Worm (Caenorhabditis elegans) whole organism, young adult: ENCODE results near the gene Y40B10A.5.
A peak's percentile ranks its signal among the peaks of the same experiment; 100 is the strongest.

Experiments
- B0019.2 ChIP-seq: fragments of 200-800 bp; sonication (Bioruptor generic); conservative IDR thresholded peaks from 2 replicates; pipeline ENCODE4 v1.3.6; 2022; ENCODE audit warnings: missing genetic modification reagents, missing genetic modification characterization, missing compliant biosample characterization
- B0035.1 ChIP-seq: sonication (generic microtip); optimal IDR thresholded peaks from 2 replicates; lab custom pipeline; 2016; ENCODE audit warnings: missing genetic modification characterization, mild to moderate bottlenecking, missing compliant biosample characterization, missing genotype, missing genetic modification reagents
- B0261.1 ChIP-seq: sonication (generic microtip); optimal IDR thresholded peaks from 2 replicates; lab custom pipeline; 2016; ENCODE audit warnings: mild to moderate bottlenecking, missing genetic modification characterization, moderate library complexity, missing compliant biosample characterization
- B0336.3 ChIP-seq: fragments of 200-800 bp; sonication (Bioruptor generic); IDR thresholded peaks from 2 replicates; pipeline ENCODE4 v1.3.6; 2022; ENCODE audit warnings: missing genetic modification characterization, missing compliant biosample characterization
- C06A6.2 ChIP-seq: fragments of 200-800 bp; sonication (Bioruptor generic); conservative IDR thresholded peaks from 2 replicates; pipeline ENCODE4 v1.3.6; 2022; ENCODE audit warnings: missing genetic modification characterization, missing compliant biosample characterization
- C17E4.6 ChIP-seq: fragments of 200-800 bp; sonication (Bioruptor generic); IDR thresholded peaks from 2 replicates; pipeline ENCODE4 v1.3.6; 2022; ENCODE audit warnings: missing genetic modification reagents, missing genetic modification characterization, missing compliant biosample characterization
- D2030.7 ChIP-seq: fragments of 200-800 bp; sonication (Bioruptor generic); IDR thresholded peaks from 2 replicates; pipeline ENCODE4 v1.3.6; 2022; ENCODE audit warnings: missing genetic modification reagents, missing genetic modification characterization, missing compliant biosample characterization
- F22D6.2 ChIP-seq: sonication (generic microtip); optimal IDR thresholded peaks from 2 replicates; lab custom pipeline; 2016; ENCODE audit warnings: mild to moderate bottlenecking, missing genetic modification characterization, missing compliant biosample characterization
- F37B4.10 ChIP-seq: fragments of 200-800 bp; sonication (Bioruptor generic); IDR thresholded peaks from 2 replicates; pipeline ENCODE4 v1.3.6; 2022; ENCODE audit warnings: missing genetic modification characterization, missing compliant biosample characterization
- F39B2.1 ChIP-seq: fragments of 200-800 bp; sonication (Bioruptor generic); IDR thresholded peaks from 2 replicates; pipeline ENCODE4 v1.3.6; 2022; ENCODE audit warnings: missing genetic modification reagents, missing genetic modification characterization, missing compliant biosample characterization
- F55B11.4 ChIP-seq: sonication (generic microtip); optimal IDR thresholded peaks from 2 replicates; lab custom pipeline; 2016; ENCODE audit warnings: missing compliant biosample characterization, missing genetic modification characterization, borderline replicate concordance; ENCODE audit not compliant: insufficient read depth
- F57A8.1 ChIP-seq: fragments of 200-800 bp; sonication (Bioruptor generic); optimal IDR thresholded peaks from 2 replicates; lab custom pipeline; 2018; ENCODE audit warnings: mild to moderate bottlenecking, missing genetic modification characterization, moderate library complexity, missing compliant biosample characterization
- T07F8.4 ChIP-seq: sonication (generic microtip); optimal IDR thresholded peaks from 2 replicates; lab custom pipeline; 2016; ENCODE audit warnings: mild to moderate bottlenecking, missing genetic modification characterization, moderate library complexity, missing compliant biosample characterization
- Y53G8AR.9 ChIP-seq: fragments of 200-800 bp; sonication (Bioruptor generic); conservative IDR thresholded peaks from 2 replicates; pipeline ENCODE4 v1.3.6; 2022; ENCODE audit warnings: missing genetic modification reagents, missing genetic modification characterization, missing compliant biosample characterization
- Y95B8A.8 ChIP-seq: fragments of 200-800 bp; sonication (Bioruptor generic); IDR thresholded peaks from 2 replicates; pipeline ENCODE4 v1.3.6; 2022; ENCODE audit warnings: missing genetic modification reagents, missing genetic modification characterization, missing compliant biosample characterization
- ceh-58 ChIP-seq: fragments of 200-800 bp; sonication (Bioruptor generic); IDR thresholded peaks from 2 replicates; pipeline ENCODE4 v1.3.6; 2022; ENCODE audit warnings: missing genetic modification characterization, missing compliant biosample characterization
- dpff-1 ChIP-seq: sonication (generic microtip); optimal IDR thresholded peaks from 2 replicates; lab custom pipeline; 2017; ENCODE audit warnings: mild to moderate bottlenecking, missing genetic modification characterization, missing compliant biosample characterization
- egl-18 ChIP-seq: fragments of 200-800 bp; sonication (Bioruptor generic); IDR thresholded peaks from 2 replicates; pipeline ENCODE4 v1.3.6; 2022; ENCODE audit warnings: missing genetic modification reagents, missing genetic modification characterization, missing compliant biosample characterization
- egrh-3 ChIP-seq: fragments of 200-800 bp; sonication (Bioruptor generic); IDR thresholded peaks from 2 replicates; pipeline ENCODE4 v1.3.6; 2022; ENCODE audit warnings: missing genetic modification reagents, missing genetic modification characterization, missing compliant biosample characterization
- ets-4 ChIP-seq: fragments of 200-800 bp; sonication (Bioruptor generic); optimal IDR thresholded peaks from 2 replicates; lab custom pipeline; 2018; ENCODE audit warnings: mild to moderate bottlenecking, missing genetic modification characterization, missing compliant biosample characterization
- fkh-3 ChIP-seq: sonication (generic microtip); optimal IDR thresholded peaks from 2 replicates; lab custom pipeline; 2016; ENCODE audit warnings: mild to moderate bottlenecking, missing genetic modification characterization, missing compliant biosample characterization
- hlh-12 ChIP-seq: sonication (generic microtip); optimal IDR thresholded peaks from 2 replicates; lab custom pipeline; 2016; ENCODE audit warnings: missing genetic modification characterization, missing compliant biosample characterization
- hmg-1.2 ChIP-seq: fragments of 200-800 bp; sonication (Bioruptor generic); IDR thresholded peaks from 2 replicates; pipeline ENCODE4 v1.3.6; 2022; ENCODE audit warnings: missing genetic modification reagents, missing genetic modification characterization, missing compliant biosample characterization
- hmg-20 ChIP-seq: fragments of 200-800 bp; sonication (Bioruptor generic); IDR thresholded peaks from 2 replicates; pipeline ENCODE4 v1.3.6; 2022; ENCODE audit warnings: missing genetic modification reagents, missing genetic modification characterization, missing compliant biosample characterization
- lin-26 ChIP-seq: fragments of 200-800 bp; sonication (Bioruptor generic); IDR thresholded peaks from 2 replicates; pipeline ENCODE4 v1.3.6; 2022; ENCODE audit warnings: missing genetic modification reagents, missing genetic modification characterization, missing compliant biosample characterization
- lin-54 ChIP-seq: fragments of 200-800 bp; sonication (Bioruptor generic); optimal IDR thresholded peaks from 2 replicates; lab custom pipeline; 2018; ENCODE audit warnings: mild to moderate bottlenecking, missing genetic modification characterization, missing compliant biosample characterization
- lsy-27 ChIP-seq: sonication (generic microtip); optimal IDR thresholded peaks from 2 replicates; lab custom pipeline; 2017; ENCODE audit warnings: missing genetic modification characterization, mild to moderate bottlenecking, missing compliant biosample characterization, antibody characterized with exemption, missing genotype, borderline replicate concordance; ENCODE audit not compliant: insufficient read depth
- madf-10 ChIP-seq: sonication (generic microtip); optimal IDR thresholded peaks from 2 replicates; lab custom pipeline; 2016; ENCODE audit warnings: mild to moderate bottlenecking, missing genetic modification characterization, missing compliant biosample characterization
- mes-4 ChIP-seq: sonication (generic microtip); optimal IDR thresholded peaks from 2 replicates; lab custom pipeline; 2016; ENCODE audit warnings: missing genotype, missing genetic modification characterization, missing compliant biosample characterization
- mxl-1 ChIP-seq: sonication (generic microtip); optimal IDR thresholded peaks from 2 replicates; lab custom pipeline; 2016; ENCODE audit warnings: missing genetic modification characterization, missing compliant biosample characterization
- nfya-2 ChIP-seq: fragments of 200-800 bp; sonication (Bioruptor generic); IDR thresholded peaks from 2 replicates; pipeline ENCODE4 v1.3.6; 2022; ENCODE audit warnings: missing genetic modification reagents, missing genetic modification characterization, missing compliant biosample characterization
- nhr-80 ChIP-seq: sonication (generic microtip); optimal IDR thresholded peaks from 2 replicates; lab custom pipeline; 2016; ENCODE audit warnings: missing genetic modification characterization, missing compliant biosample characterization
- sdz-38 ChIP-seq: sonication (generic microtip); optimal IDR thresholded peaks from 2 replicates; lab custom pipeline; 2016; ENCODE audit warnings: missing genotype, missing genetic modification characterization, missing compliant biosample characterization
- sea-2 ChIP-seq: fragments of 200-800 bp; sonication (Bioruptor generic); IDR thresholded peaks from 2 replicates; pipeline ENCODE4 v1.3.6; 2022; ENCODE audit warnings: missing genetic modification characterization, missing compliant biosample characterization
- snpc-1.1 ChIP-seq: sonication (generic microtip); optimal IDR thresholded peaks from 2 replicates; lab custom pipeline; 2017; ENCODE audit warnings: missing genetic modification characterization, mild to moderate bottlenecking, missing compliant biosample characterization, antibody characterized with exemption, moderate library complexity, missing genotype, missing genetic modification reagents; ENCODE audit not compliant: insufficient read depth
- snpc-3.4 ChIP-seq: sonication (generic microtip); optimal IDR thresholded peaks from 2 replicates; lab custom pipeline; 2017; ENCODE audit warnings: missing genetic modification characterization, mild to moderate bottlenecking, missing compliant biosample characterization, antibody characterized with exemption, moderate library complexity, missing genotype, missing genetic modification reagents
- snpc-4 ChIP-seq, 5 experiments: fragments of 150-350 bp in 1 of 5; sonication (generic microtip) in 4 of 5; optimal IDR thresholded peaks; 2 replicates each; lab custom pipeline; 2014 to 2018; ENCODE audit warnings: missing genetic modification characterization in 5 of 5, missing biosample characterization in 3 of 5, antibody characterized with exemption in 2 of 5, mild to moderate bottlenecking in 2 of 5, missing compliant biosample characterization in 2 of 5, missing genotype in 2 of 5, moderate library complexity in 2 of 5, missing genetic modification reagents in 1 of 5
- somi-1 ChIP-seq: fragments of 200-800 bp; sonication (Bioruptor generic); optimal IDR thresholded peaks from 2 replicates; lab custom pipeline; 2018; ENCODE audit warnings: mild to moderate bottlenecking, missing genetic modification characterization, missing compliant biosample characterization
- xnd-1 ChIP-seq: sonication (generic microtip); optimal IDR thresholded peaks from 2 replicates; lab custom pipeline; 2016; ENCODE audit warnings: missing genotype, missing genetic modification reagents, missing genetic modification characterization, missing compliant biosample characterization
- ztf-18 ChIP-seq: sonication (generic microtip); optimal IDR thresholded peaks from 2 replicates; lab custom pipeline; 2016; ENCODE audit warnings: missing genotype, mild to moderate bottlenecking, missing genetic modification characterization, missing compliant biosample characterization

Gene Y40B10A.5

DNA sequence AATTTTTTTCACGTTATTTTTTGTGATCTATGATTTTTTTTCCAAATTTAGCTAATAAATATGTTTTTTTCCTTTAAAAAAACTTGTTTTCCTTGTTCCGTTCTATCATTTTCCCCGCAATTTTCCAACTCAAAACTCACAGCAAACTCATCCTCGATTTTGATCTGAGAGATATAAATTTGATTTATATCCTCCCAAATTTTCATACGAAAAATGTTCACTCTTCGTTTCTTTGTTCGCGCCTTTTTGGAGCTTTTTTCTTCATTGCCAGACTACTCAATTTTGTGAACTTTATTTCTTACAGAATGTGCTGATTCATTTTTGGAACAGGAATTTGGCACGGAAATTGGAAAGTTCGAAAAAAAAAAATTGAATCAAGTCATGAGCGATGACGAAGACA, 27.2 kb downstream of the Y40B10A.5 start, which contains the start of gene F59A7.14:
F59A7.14 (plus strand) TSS at position 301 of the 400 bp plus-strand sequence.
- no peak for TF ChIP-seq ets-4 (GFP tag; lab: Kevin White, UChicago)
- no peak for TF ChIP-seq nhr-80 (tag; lab: Kevin White, UChicago)
- TF ChIP-seq nfya-2 (GFP tag; lab: Robert Waterston, UW) = no peak

DNA sequence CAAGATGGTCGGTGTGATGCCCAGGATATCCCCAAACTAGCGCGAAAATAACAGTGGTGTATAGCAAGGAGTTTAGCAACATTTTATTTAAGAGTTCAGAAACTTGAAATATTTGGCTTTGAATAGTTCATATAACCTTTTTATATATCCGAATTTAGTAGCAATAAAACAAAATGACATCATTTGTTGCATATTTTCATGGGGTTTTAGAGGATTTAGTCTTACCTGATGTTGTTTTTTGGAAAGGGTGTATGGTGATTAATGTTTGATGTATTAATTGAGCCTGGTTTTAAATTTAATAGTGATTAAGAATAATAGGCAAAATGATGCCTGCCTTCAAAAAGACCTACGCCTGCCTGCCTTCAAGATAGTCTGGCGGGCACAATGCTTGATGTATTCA, 29.4 kb downstream of the Y40B10A.5 start, which contains the start of gene F59A7.2:
F59A7.2 (minus strand) TSS at position 101 of the 400 bp plus-strand sequence.
- TF ChIP-seq nfya-2 (GFP tag; lab: Robert Waterston, UW) (no peak), T07F8.4 (tag; lab: Kevin White, UChicago) (no peak), F55B11.4 (tag; lab: Kevin White, UChicago) (no peak), D2030.7 (no peak), snpc-3.4 (tag; lab: Kevin White, UChicago) (no peak), hlh-12 (tag; lab: Kevin White, UChicago) (no peak), mes-4 (no peak)

DNA sequence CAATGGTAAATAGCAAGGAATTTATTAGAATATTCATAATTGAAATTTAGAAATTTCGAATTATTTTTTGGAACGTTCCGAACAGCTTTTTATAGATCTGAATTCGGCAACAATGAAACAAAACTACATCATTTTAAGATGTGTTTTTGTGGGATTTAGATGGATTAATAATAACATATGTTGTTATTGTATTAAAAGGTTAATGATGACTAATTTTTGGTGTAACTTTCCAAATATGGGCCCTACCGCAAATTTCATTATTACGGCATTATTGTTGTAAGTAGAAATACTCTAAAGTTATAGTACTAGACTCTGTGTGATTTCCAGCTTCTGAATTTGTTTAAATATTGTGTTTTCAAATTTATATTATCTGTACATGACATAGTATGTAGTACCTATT, 32.0 kb downstream of the Y40B10A.5 start, which contains the start of gene F59A7.11:
F59A7.11 (minus strand) TSS at position 101 of the 400 bp plus-strand sequence.
- TF ChIP-seq F22D6.2 (tag; lab: Kevin White, UChicago) (no peak), lin-26 (GFP tag; lab: Robert Waterston, UW) (no peak)

DNA sequence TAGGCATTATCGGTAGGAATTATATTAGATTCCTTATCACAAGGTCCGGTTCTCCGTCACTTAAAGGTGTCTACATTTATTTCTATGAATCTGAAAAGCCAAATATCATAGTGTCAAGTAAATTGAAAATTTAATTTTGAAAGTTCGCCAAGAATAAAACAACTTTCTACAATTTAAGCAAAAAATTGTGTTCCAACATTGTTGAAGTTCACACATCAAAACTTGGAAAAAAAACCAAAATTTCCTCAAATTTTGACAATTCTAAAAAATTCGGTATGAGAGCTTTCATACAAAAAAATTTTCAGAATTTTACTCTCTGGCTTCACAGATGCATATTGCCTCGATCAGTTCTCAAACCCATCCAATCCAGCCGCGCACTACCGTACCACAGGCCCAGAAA, 34.1 kb downstream of the Y40B10A.5 start, which contains the start of gene F59A7.7:
F59A7.7 (plus strand) TSS at position 301 of the 400 bp plus-strand sequence.
- TF ChIP-seq Y53G8AR.9 (GFP tag; lab: Robert Waterston, UW) (no peak), xnd-1 (tag; lab: Kevin White, UChicago) (no peak), F57A8.1 (GFP tag; lab: Kevin White, UChicago) (no peak), hmg-1.2 (GFP tag; lab: Robert Waterston, UW) (no peak), egrh-3 (GFP tag; lab: Robert Waterston, UW) (no peak), B0336.3 (GFP tag; lab: Robert Waterston, UW) (no peak), F37B4.10 (GFP tag; lab: Robert Waterston, UW) (no peak), ceh-58 (0 out of 2 replicates have a peak, but pooled peaks have one; percentile 23)

DNA sequence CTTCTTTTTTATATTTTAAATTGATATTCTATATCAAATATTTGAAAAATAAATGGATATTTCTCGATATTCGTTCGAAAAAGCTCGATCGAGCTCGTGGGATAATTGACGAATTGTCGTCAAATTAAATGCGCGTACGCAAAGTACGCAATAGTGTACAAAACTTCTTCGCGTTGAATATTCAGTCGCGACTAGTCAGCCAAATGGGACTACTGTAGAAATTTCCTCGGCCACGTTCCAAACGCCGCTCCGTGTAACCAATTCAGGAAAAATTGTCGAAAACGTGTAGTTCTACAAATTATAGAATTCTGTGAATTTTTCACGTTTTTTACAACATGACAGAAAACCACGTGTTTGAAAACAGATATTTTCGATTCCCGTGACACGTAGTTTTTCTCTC, 37.4 kb downstream of the Y40B10A.5 start:
- TF ChIP-seq C17E4.6 (no peak), ztf-18 (tag; lab: Kevin White, UChicago) (peak; percentile 36), dpff-1 (tag; lab: Kevin White, UChicago) (no peak), sdz-38 (tag; lab: Kevin White, UChicago) (no peak), F55B11.4 (tag; lab: Kevin White, UChicago) (no peak), hmg-20 (GFP tag; lab: Robert Waterston, UW) (no peak), B0035.1 (tag; lab: Kevin White, UChicago) (no peak), F39B2.1 (GFP tag; lab: Robert Waterston, UW) (no peak), fkh-3 (no peak), lsy-27 (tag; lab: Kevin White, UChicago) (no peak), mxl-1 (tag; lab: Kevin White, UChicago) (no peak), Y95B8A.8 (GFP tag; lab: Robert Waterston, UW) (peak; percentile 79; the same call in 1 of the 2 replicates), C06A6.2 (GFP tag; lab: Robert Waterston, UW) (no peak), hmg-1.2 (GFP tag; lab: Robert Waterston, UW) (peak; percentile 94), lin-54 (peak; percentile 76), egl-18 (no peak), somi-1 (no peak), snpc-4 (GFP tag; optimal IDR thresholded peaks at IDR 0.05; lab: Kevin White, UChicago) (peak; percentile 29), snpc-4 (tag; optimal IDR thresholded peaks at IDR 0.05; lab: Kevin White, UChicago) (peak in 2 of 4 experiments; percentile 25 to 30), B0261.1 (tag; lab: Kevin White, UChicago) (no peak), sea-2 (GFP tag; lab: Robert Waterston, UW) (no peak), nfya-2 (GFP tag; lab: Robert Waterston, UW) (no peak), B0019.2 (GFP tag; lab: Robert Waterston, UW) (peak; percentile 81), madf-10 (tag; lab: Kevin White, UChicago) (peak; percentile 57), snpc-1.1 (no peak)
